Fruit fly (Drosophila melanogaster) whole organism, wandering third instar larva: ENCODE measurements around the gene CG5151.

Experiments used
- Abd-B ChIP-seq: fragments of >200 bp; optimal IDR thresholded peaks from 2 replicates; lab custom pipeline; 2017; ENCODE audit warnings: missing biosample characterization, missing genetic modification characterization
- CG9705 ChIP-seq: fragments of 200-800 bp; sonication (Bioruptor generic); optimal IDR thresholded peaks from 2 replicates; lab custom pipeline; 2018; ENCODE audit warnings: missing biosample characterization, mild to moderate bottlenecking, missing genetic modification characterization
- CrebA ChIP-seq: fragments of 200-800 bp; sonication (Bioruptor generic); optimal IDR thresholded peaks from 2 replicates; lab custom pipeline; 2016; ENCODE audit warnings: missing biosample characterization, mild to moderate bottlenecking, missing genetic modification characterization, borderline replicate concordance
- Dfd ChIP-seq: fragments of >200 bp; optimal IDR thresholded peaks from 2 replicates; lab custom pipeline; 2017; ENCODE audit warnings: missing biosample characterization, missing genetic modification characterization
- Dif ChIP-seq: fragments of 200-275, 200-300 bp; sonication (Bioruptor generic); optimal IDR thresholded peaks from 2 replicates; lab custom pipeline; 2018; ENCODE audit warnings: missing biosample characterization, missing genetic modification characterization; ENCODE audit not compliant: partially characterized antibody
- GATAd ChIP-seq: sonication (Bioruptor generic); optimal IDR thresholded peaks from 2 replicates; lab custom pipeline; 2016; ENCODE audit warnings: missing biosample characterization, missing genetic modification characterization
- HLH106 ChIP-seq: fragments of 200-800 bp; optimal IDR thresholded peaks from 3 replicates; lab custom pipeline; 2019; ENCODE audit warnings: missing biosample characterization, mild to moderate bottlenecking, missing genetic modification characterization, moderate library complexity
- Hnf4 ChIP-seq: fragments of 200-800 bp; sonication (Bioruptor generic); optimal IDR thresholded peaks from 2 replicates; lab custom pipeline; 2016; ENCODE audit warnings: missing biosample characterization, mild to moderate bottlenecking, missing genetic modification characterization
- Hr78 ChIP-seq: fragments of >200 bp; optimal IDR thresholded peaks from 2 replicates; lab custom pipeline; 2017; ENCODE audit warnings: missing biosample characterization, missing genetic modification characterization
- Hr83 ChIP-seq: fragments of 200-300 bp; sonication (Bioruptor generic); optimal IDR thresholded peaks from 2 replicates; lab custom pipeline; 2016; ENCODE audit warnings: missing biosample characterization, mild to moderate bottlenecking, missing genetic modification characterization, moderate library complexity; ENCODE audit not compliant: poor library complexity, severe bottlenecking
- Jra ChIP-seq: sonication (Bioruptor generic); optimal IDR thresholded peaks from 2 replicates; lab custom pipeline; 2016; ENCODE audit warnings: missing biosample characterization, missing genetic modification characterization
- Mio ChIP-seq: sonication (Bioruptor generic); optimal IDR thresholded peaks from 2 replicates; lab custom pipeline; 2016; ENCODE audit warnings: missing biosample characterization, missing genetic modification characterization
- Myc ChIP-seq: fragments of >200 bp; optimal IDR thresholded peaks from 2 replicates; lab custom pipeline; 2017
- N ChIP-seq: fragments of >200 bp; optimal IDR thresholded peaks from 2 replicates; lab custom pipeline; 2018; ENCODE audit warnings: missing biosample characterization, missing external identifiers, missing genetic modification characterization
- OdsH ChIP-seq: fragments of 200-800 bp; sonication (Bioruptor generic); optimal IDR thresholded peaks from 2 replicates; lab custom pipeline; 2016; ENCODE audit warnings: missing biosample characterization, mild to moderate bottlenecking, missing genetic modification characterization
- Rel ChIP-seq, 2 experiments: fragments of 200-800 bp; sonication (Bioruptor generic) in 1 of 2; optimal IDR thresholded peaks; 2 replicates in 1 of 2; 3 replicates in 1 of 2; lab custom pipeline; 2016 to 2019; ENCODE audit warnings: mild to moderate bottlenecking in 2 of 2, missing biosample characterization in 2 of 2, missing genetic modification characterization in 2 of 2, moderate library complexity in 1 of 2
- Sp1 ChIP-seq: fragments of 200-800 bp; sonication (Bioruptor generic); optimal IDR thresholded peaks from 3 replicates; lab custom pipeline; 2019; ENCODE audit warnings: missing biosample characterization, mild to moderate bottlenecking, missing genetic modification characterization, moderate library complexity
- Vsx2 ChIP-seq: fragments of 200-300, 225-300 bp; sonication (Bioruptor generic); optimal IDR thresholded peaks from 2 replicates; lab custom pipeline; 2018; ENCODE audit warnings: missing biosample characterization, missing genetic modification characterization; ENCODE audit not compliant: partially characterized antibody
- br ChIP-seq: fragments of 200-800 bp; sonication (Bioruptor generic); optimal IDR thresholded peaks from 2 replicates; lab custom pipeline; 2016; ENCODE audit warnings: missing biosample characterization, missing genetic modification characterization
- brk ChIP-seq: fragments of 200-800 bp; sonication (Bioruptor generic); optimal IDR thresholded peaks from 2 replicates; lab custom pipeline; 2016; ENCODE audit warnings: missing biosample characterization, mild to moderate bottlenecking, missing genetic modification characterization
- dl ChIP-seq, 2 experiments: fragments of 175-275, 200-275 bp in 1 of 2; fragments of 200-275 bp in 1 of 2; sonication (Bioruptor generic); optimal IDR thresholded peaks; lab custom pipeline; 2018; ENCODE audit warnings: mild to moderate bottlenecking in 2 of 2, missing biosample characterization in 2 of 2, missing genetic modification characterization in 2 of 2, moderate library complexity in 2 of 2; ENCODE audit not compliant: partially characterized antibody in 2 of 2, insufficient read depth in 1 of 2
- dmrt93B ChIP-seq: fragments of 200-800 bp; sonication (Bioruptor generic); optimal IDR thresholded peaks from 2 replicates; lab custom pipeline; 2018; ENCODE audit warnings: missing biosample characterization, mild to moderate bottlenecking, missing genetic modification characterization
- dsf ChIP-seq: sonication (Bioruptor generic); optimal IDR thresholded peaks from 2 replicates; lab custom pipeline; 2016; ENCODE audit warnings: missing biosample characterization, missing genetic modification characterization, borderline replicate concordance
- ey ChIP-seq: fragments of 200-800 bp; sonication (Bioruptor generic); optimal IDR thresholded peaks from 2 replicates; lab custom pipeline; 2016; ENCODE audit warnings: missing biosample characterization, missing genetic modification characterization
- foxo ChIP-seq, 2 experiments: fragments of 200-800 bp; sonication (Bioruptor generic); optimal IDR thresholded peaks; 2 replicates in 1 of 2; 3 replicates in 1 of 2; lab custom pipeline; 2016 to 2017; ENCODE audit warnings: missing biosample characterization in 2 of 2, missing genetic modification characterization in 2 of 2
- fru ChIP-seq: fragments of 200-800 bp; sonication (Bioruptor generic); optimal IDR thresholded peaks from 3 replicates; lab custom pipeline; 2016; ENCODE audit warnings: missing biosample characterization, mild to moderate bottlenecking, missing genetic modification characterization
- h ChIP-seq: fragments of 200-800 bp; sonication (Bioruptor generic); optimal IDR thresholded peaks from 3 replicates; lab custom pipeline; 2016; ENCODE audit warnings: missing biosample characterization, mild to moderate bottlenecking, missing genetic modification characterization
- jim ChIP-seq: fragments of 175-275, 200-325 bp; sonication (Bioruptor generic); optimal IDR thresholded peaks from 2 replicates; lab custom pipeline; 2016; ENCODE audit warnings: missing biosample characterization, mild to moderate bottlenecking, missing genetic modification characterization
- lola ChIP-seq: fragments of >200 bp; optimal IDR thresholded peaks from 2 replicates; lab custom pipeline; 2017; ENCODE audit warnings: missing biosample characterization, missing genetic modification characterization
- pan ChIP-seq: fragments of >200 bp; optimal IDR thresholded peaks from 2 replicates; lab custom pipeline; 2017
- rgr ChIP-seq: fragments of 200-800 bp; sonication (Bioruptor generic); optimal IDR thresholded peaks from 3 replicates; lab custom pipeline; 2016; ENCODE audit warnings: missing biosample characterization, mild to moderate bottlenecking, missing genetic modification characterization
- sage ChIP-seq: fragments of 200-800 bp; sonication (Bioruptor generic); optimal IDR thresholded peaks from 2 replicates; lab custom pipeline; 2016; ENCODE audit warnings: missing biosample characterization, mild to moderate bottlenecking, missing genetic modification characterization
- sv ChIP-seq: fragments of 200-800 bp; sonication (Bioruptor generic); optimal IDR thresholded peaks from 3 replicates; lab custom pipeline; 2016; ENCODE audit warnings: missing biosample characterization, missing genetic modification characterization
- tai ChIP-seq: sonication (Bioruptor generic); optimal IDR thresholded peaks from 2 replicates; lab custom pipeline; 2016; ENCODE audit warnings: missing biosample characterization, missing genetic modification characterization
- usp ChIP-seq: fragments of >200 bp; optimal IDR thresholded peaks from 2 replicates; lab custom pipeline; 2017; ENCODE audit warnings: missing biosample characterization, missing genetic modification characterization

CG5151 gene

dm6 chr3L:16168503-16169189 lies 4.1 kb upstream of the CG5151 start:
- TF ChIP-seq sage (GFP tag; lab: Kevin White, UChicago) (no peak), lola (GFP tag; lab: Kevin White, UChicago) (no peak), dmrt93B (GFP tag; lab: Kevin White, UChicago) (no peak), Sp1 (GFP tag; lab: Kevin White, UChicago) (no peak), h (no peak), rgr (GFP tag; lab: Kevin White, UChicago) (no peak), Dif (GFP tag; lab: Kevin White, UChicago) (no peak), Mio (GFP tag; lab: Kevin White, UChicago) (no peak)

dm6 chr3L:16167723-16168386 lies 3.4 kb upstream of the CG5151 start:
- TF ChIP-seq br (GFP tag; lab: Kevin White, UChicago) (peak; percentile 31), brk (GFP tag; lab: Kevin White, UChicago) (no peak), dmrt93B (GFP tag; lab: Kevin White, UChicago) (no peak), GATAd (GFP tag; lab: Kevin White, UChicago) (no peak), sv (GFP tag; lab: Kevin White, UChicago) (no peak), N (GFP tag; lab: Kevin White, UChicago) (no peak), lola (GFP tag; lab: Kevin White, UChicago) (no peak), dl (GFP tag; optimal IDR thresholded peaks at IDR 0.05; lab: Kevin White, UChicago; ENCODE audit: insufficient read depth in 1 of 2, partially characterized antibody in 2 of 2) (peak in 1 of 2 experiments; percentile 8), h (no peak), OdsH (GFP tag; lab: Kevin White, UChicago) (peak; percentile 6), Dif (GFP tag; lab: Kevin White, UChicago) (no peak), Jra (GFP tag; lab: Kevin White, UChicago) (no peak), Hnf4 (GFP tag; lab: Kevin White, UChicago) (peak; percentile 7), Myc (lab: Kevin White, UChicago) (no peak), ey (GFP tag; lab: Kevin White, UChicago) (no peak), Dfd (GFP tag; lab: Kevin White, UChicago) (no peak), usp (GFP tag; lab: Kevin White, UChicago) (no peak), CG9705 (GFP tag; lab: Kevin White, UChicago) (no peak), rgr (GFP tag; lab: Kevin White, UChicago) (no peak), foxo (GFP tag; optimal IDR thresholded peaks at IDR 0.05; lab: Kevin White, UChicago) (no peak), Mio (GFP tag; lab: Kevin White, UChicago) (no peak), tai (GFP tag; lab: Kevin White, UChicago) (no peak), Hr78 (no peak), CrebA (GFP tag; lab: Kevin White, UChicago) (peak; percentile 33), pan (lab: Kevin White, UChicago) (no peak), jim (no peak), HLH106 (tag; lab: Kevin White, UChicago) (peak; percentile 5), Hr83 (GFP tag; lab: Kevin White, UChicago) (no peak), dsf (GFP tag; lab: Kevin White, UChicago) (no peak), fru (GFP tag; lab: Kevin White, UChicago) (peak; percentile 4), Sp1 (GFP tag; lab: Kevin White, UChicago) (peak; percentile 4), Rel (GFP tag; optimal IDR thresholded peaks at IDR 0.05; lab: Kevin White, UChicago) (no peak), Rel (tag; optimal IDR thresholded peaks at IDR 0.05; lab: Kevin White, UChicago) (peak; percentile 13), Vsx2 (GFP tag; lab: Kevin White, UChicago) (no peak)

- TF ChIP-seq Rel (GFP tag; optimal IDR thresholded peaks at IDR 0.05; lab: Kevin White, UChicago) (no peak), Rel (tag; optimal IDR thresholded peaks at IDR 0.05; lab: Kevin White, UChicago) (no peak), usp (GFP tag; lab: Kevin White, UChicago) (no peak), dl (GFP tag; optimal IDR thresholded peaks at IDR 0.05; lab: Kevin White, UChicago; ENCODE audit: insufficient read depth in 1 of 2, partially characterized antibody in 2 of 2) (no peak), Abd-B (no peak), sage (GFP tag; lab: Kevin White, UChicago) (no peak), brk (GFP tag; lab: Kevin White, UChicago) (no peak), Vsx2 (GFP tag; lab: Kevin White, UChicago) (no peak)
Observed at dm6 chr3L:16166998-16167344, 2.5 kb upstream of the CG5151 start.
